Worm (Caenorhabditis elegans): ENCODE results near the gene Y73F8A.23.

Gene Y73F8A.23

DNA sequence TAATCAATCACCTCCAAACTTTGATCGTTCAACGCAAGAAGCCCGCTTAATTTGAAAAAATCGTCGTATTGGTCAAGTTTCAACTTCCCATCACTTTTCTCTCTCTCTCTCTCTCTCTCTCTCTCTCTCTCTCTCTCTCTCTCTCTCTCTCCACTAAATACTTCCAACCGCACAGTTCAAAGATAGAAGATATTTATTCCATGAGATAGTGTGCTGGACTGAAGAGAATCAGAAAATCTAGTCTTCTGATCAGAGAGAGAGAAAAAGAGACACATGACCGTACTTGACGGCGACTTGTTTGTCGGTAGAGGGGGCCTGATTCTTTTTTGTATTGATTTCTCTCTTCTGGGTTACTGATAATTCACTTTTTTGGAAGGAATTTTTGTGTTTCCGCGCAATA is 45.7 kb downstream of the Y73F8A.23 start (continued):
- TF ChIP-seq nhr-11 (tag; optimal IDR thresholded peaks at IDR 0.05) (no peak), set-16 (GFP tag; IDR thresholded peaks at IDR 0.05) (no peak; the same call in 1 of the 2 replicates), ZK546.5 (tag; optimal IDR thresholded peaks at IDR 0.05) (no peak), aha-1 (tag) (no peak), nhr-10 (tag; optimal IDR thresholded peaks at IDR 0.05) (no peak), attf-4 (tag; optimal IDR thresholded peaks at IDR 0.05) (no peak), daf-16 (GFP tag; optimal IDR thresholded peaks at IDR 0.05) (no peak), daf-16 (tag; optimal IDR thresholded peaks at IDR 0.05) (no peak), zag-1 (tag; optimal IDR thresholded peaks at IDR 0.05) (no peak), unc-130 (GFP tag; optimal IDR thresholded peaks at IDR 0.05) (no peak), ctbp-1 (GFP tag; IDR thresholded peaks at IDR 0.05) (no peak), vab-7 (GFP tag; IDR thresholded peaks at IDR 0.05) (no peak), nhr-77 (tag; optimal IDR thresholded peaks at IDR 0.05) (no peak), lim-7 (GFP tag; IDR thresholded peaks at IDR 0.05) (no peak), nhr-111 (GFP tag; optimal IDR thresholded peaks at IDR 0.05) (no peak), Y105C5A.15 (GFP tag; IDR thresholded peaks at IDR 0.05) (no peak), snpc-4 (tag; optimal IDR thresholded peaks at IDR 0.05) (no peak), lsy-2 (tag; optimal IDR thresholded peaks at IDR 0.05) (peak in 1 of 2 experiments; percentile 7), nhr-6 (tag; optimal IDR thresholded peaks at IDR 0.05) (no peak), R02D3.7 (tag; optimal IDR thresholded peaks at IDR 0.05) (no peak), hif-1 (tag; optimal IDR thresholded peaks at IDR 0.05) (no peak), madf-9 (GFP tag; conservative IDR thresholded peaks at IDR 0.05) (no peak), mep-1 (tag; optimal IDR thresholded peaks at IDR 0.05) (peak; percentile 51), ces-1 (GFP tag; optimal IDR thresholded peaks at IDR 0.05) (no peak)

DNA sequence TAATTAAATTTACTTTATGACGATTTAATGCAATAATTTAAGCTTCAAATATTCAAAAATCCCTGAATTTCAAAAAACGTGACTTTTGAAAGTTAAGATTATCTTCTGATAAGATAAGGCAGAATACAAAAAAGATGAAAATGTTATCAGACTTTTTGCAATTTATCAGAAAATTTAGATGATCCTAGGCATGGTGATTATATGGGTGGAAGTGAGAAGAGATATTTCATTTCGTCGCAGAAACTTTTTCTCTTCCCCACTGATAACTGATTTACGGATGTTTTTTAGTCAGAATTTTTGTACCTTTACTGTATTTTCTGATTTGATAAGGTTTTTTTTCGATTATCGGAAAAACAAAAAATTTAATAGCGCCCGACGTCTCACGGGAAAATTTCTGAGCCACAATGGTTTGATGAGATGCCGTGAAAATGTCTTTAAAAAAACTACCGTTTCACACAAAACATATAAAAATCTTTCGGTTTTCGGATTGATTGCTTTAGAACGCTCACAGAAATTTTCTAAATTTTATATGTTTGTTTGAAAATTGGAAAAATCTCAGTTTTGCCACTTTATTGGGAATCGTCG is 49.0 kb downstream of the Y73F8A.23 start:
- no peak for TF ChIP-seq F49E8.2 (tag; optimal IDR thresholded peaks at IDR 0.05; ENCODE audit: borderline replicate concordance)
- no peak for TF ChIP-seq Y75B8A.6 (GFP tag; IDR thresholded peaks at IDR 0.05)
- no peak for TF ChIP-seq ZK337.2 (GFP tag; IDR thresholded peaks at IDR 0.05)
- TF ChIP-seq egl-43 (GFP tag; IDR thresholded peaks at IDR 0.05), result no peak
- TF ChIP-seq daf-16 (GFP tag; optimal IDR thresholded peaks at IDR 0.05), result no peak
- TF ChIP-seq daf-16 (tag; optimal IDR thresholded peaks at IDR 0.05), result peak; percentile 2
- TF ChIP-seq rbr-2 (tag; optimal IDR thresholded peaks at IDR 0.05), result no peak
- TF ChIP-seq snpc-4 (tag; optimal IDR thresholded peaks at IDR 0.05), result no peak
- TF ChIP-seq nhr-28 (tag; optimal IDR thresholded peaks at IDR 0.05), result peak; percentile 67
- peak; percentile 21 for TF ChIP-seq cey-2 (tag; optimal IDR thresholded peaks at IDR 0.05; ENCODE audit: borderline replicate concordance, insufficient read depth)
- peak; percentile 37 for TF ChIP-seq dve-1 (tag; optimal IDR thresholded peaks at IDR 0.05; ENCODE audit: insufficient read depth)
- TF ChIP-seq hif-1 (tag; optimal IDR thresholded peaks at IDR 0.05), result no peak
- TF ChIP-seq unc-62 (GFP tag; optimal IDR thresholded peaks at IDR 0.05 in 1 of 2), result peak in 1 of 2 experiments; percentile 49
- TF ChIP-seq unc-62 (tag; optimal IDR thresholded peaks at IDR 0.05), result no peak
- TF ChIP-seq D1046.2 (GFP tag; IDR thresholded peaks at IDR 0.05), result no peak
- no peak for TF ChIP-seq mdl-1 (tag; optimal IDR thresholded peaks at IDR 0.05)
- TF ChIP-seq hlh-11 (tag; optimal IDR thresholded peaks at IDR 0.05), result peak; percentile 33
- TF ChIP-seq dmd-6 (GFP tag; IDR thresholded peaks at IDR 0.05), result peak; percentile 42; the same call in 1 of the 2 replicates
- no peak for TF ChIP-seq arid-1 (GFP tag; conservative IDR thresholded peaks at IDR 0.05)
- TF ChIP-seq pqm-1 (tag; optimal IDR thresholded peaks at IDR 0.05), result no peak
- no peak for TF ChIP-seq nhr-6 (tag; optimal IDR thresholded peaks at IDR 0.05)
